Fruit fly (Drosophila melanogaster): ENCODE data around the gene CG33272.

Gene CG33272

DNA sequence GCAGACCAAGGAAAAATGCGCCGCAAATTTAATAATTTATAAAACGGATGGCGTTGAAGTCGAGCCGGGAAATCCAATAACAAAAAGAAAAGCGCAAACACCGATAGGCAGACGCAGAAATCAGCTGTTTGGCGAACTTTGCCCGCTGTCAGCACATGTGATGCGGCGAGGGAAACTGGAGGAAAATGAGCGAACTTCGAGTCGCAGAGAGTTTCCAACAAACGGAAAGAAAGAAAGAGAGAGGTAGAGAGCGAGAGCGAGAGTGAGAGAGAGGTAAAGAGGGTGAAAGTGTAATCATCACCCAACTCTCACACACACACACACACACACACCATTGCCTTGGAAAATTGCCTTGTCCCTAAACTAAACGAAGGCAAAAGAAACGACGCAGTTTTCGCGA lies 46.8 kb upstream of the CG33272 start (continued):
- TF ChIP-seq so (GFP tag; IDR thresholded peaks at IDR 0.05) (no peak), Gsc (GFP tag; IDR thresholded peaks at IDR 0.05) (no peak), Hr78 (GFP tag; optimal IDR thresholded peaks at IDR 0.05) (peak in 1 of 2 experiments; percentile 37), Dad (GFP tag; optimal IDR thresholded peaks at IDR 0.05) (no peak), jumu (GFP tag; optimal IDR thresholded peaks at IDR 0.05) (no peak), Drgx (GFP tag; IDR thresholded peaks at IDR 0.05) (peak; percentile 57), CG42726 (GFP tag; IDR thresholded peaks at IDR 0.05; ENCODE audit: partially characterized antibody) (no peak), wek (GFP tag; optimal IDR thresholded peaks at IDR 0.05) (no peak), sima (GFP tag; optimal IDR thresholded peaks at IDR 0.05) (no peak), CG14667 (GFP tag; IDR thresholded peaks at IDR 0.05) (no peak), CG8281 (tag; optimal IDR thresholded peaks at IDR 0.05) (no peak), Sox102F (GFP tag; optimal IDR thresholded peaks at IDR 0.05) (no peak), CG9797 (GFP tag; optimal IDR thresholded peaks at IDR 0.05) (no peak), NK7.1 (GFP tag; optimal IDR thresholded peaks at IDR 0.05) (no peak), Lim3 (GFP tag; IDR thresholded peaks at IDR 0.05) (no peak), CG7556 (GFP tag; optimal IDR thresholded peaks at IDR 0.05) (no peak), ci (GFP tag; IDR thresholded peaks at IDR 0.05) (0 out of 3 replicates have a peak, but pooled peaks have one; percentile 34), mirr (GFP tag; optimal IDR thresholded peaks at IDR 0.05) (no peak), tx (GFP tag; optimal IDR thresholded peaks at IDR 0.05) (no peak), chinmo (GFP tag; IDR thresholded peaks at IDR 0.05; ENCODE audit: partially characterized antibody) (0 out of 4 replicates have a peak, but pooled peaks have one; percentile 26), abd-A (tag; optimal IDR thresholded peaks at IDR 0.05) (no peak), sna (GFP tag; IDR thresholded peaks at IDR 0.05; ENCODE audit: partially characterized antibody) (no peak), Fer3 (tag; optimal IDR thresholded peaks at IDR 0.05) (no peak), sens (GFP tag) (peak; percentile 63), CG32532 (GFP tag; IDR thresholded peaks at IDR 0.05) (no peak), nom (GFP tag; optimal IDR thresholded peaks at IDR 0.05) (peak; percentile 93), bigmax (GFP tag; optimal IDR thresholded peaks at IDR 0.05) (no peak), cwo (GFP tag; optimal IDR thresholded peaks at IDR 0.05) (no peak), insv (GFP tag; optimal IDR thresholded peaks at IDR 0.05) (peak in 1 of 2 experiments; percentile 48), zen (tag; optimal IDR thresholded peaks at IDR 0.05) (no peak), MESR4 (GFP tag; optimal IDR thresholded peaks at IDR 0.05) (no peak), Atf-2 (GFP tag; optimal IDR thresholded peaks at IDR 0.05) (no peak), CTCF (GFP tag; optimal IDR thresholded peaks at IDR 0.05) (peak; percentile 14), CG10321 (GFP tag; IDR thresholded peaks at IDR 0.05) (0 out of 2 replicates have a peak, but pooled peaks have one; percentile 15), CG11504 (tag; optimal IDR thresholded peaks at IDR 0.05) (peak; percentile 37), slbo (GFP tag; IDR thresholded peaks at IDR 0.05) (no peak), br (optimal IDR thresholded peaks at IDR 0.05) (no peak), CG4707 (GFP tag; optimal IDR thresholded peaks at IDR 0.05) (no peak), CG18476 (GFP tag; optimal IDR thresholded peaks at IDR 0.05) (no peak), CG10959 (GFP tag; IDR thresholded peaks at IDR 0.05) (no peak), rib (GFP tag; IDR thresholded peaks at IDR 0.05) (no peak), gfzf (GFP tag; optimal IDR thresholded peaks at IDR 0.05) (no peak), CG17359 (tag; optimal IDR thresholded peaks at IDR 0.05) (no peak), CG7271 (tag; optimal IDR thresholded peaks at IDR 0.05) (no peak), CG1024 (GFP tag; IDR thresholded peaks at IDR 0.05) (no peak), cg (GFP tag; optimal IDR thresholded peaks at IDR 0.05) (peak; percentile 80), hkb (optimal IDR thresholded peaks at IDR 0.05) (no peak), hkb (GFP tag; IDR thresholded peaks at IDR 0.05) (no peak), trh (GFP tag; optimal IDR thresholded peaks at IDR 0.05) (no peak), wdn (GFP tag; IDR thresholded peaks at IDR 0.05) (no peak), ap (GFP tag; IDR thresholded peaks at IDR 0.05) (no peak), twi (tag; optimal IDR thresholded peaks at IDR 0.05) (no peak)
